Worm (Caenorhabditis elegans) whole organism, young adult: ENCODE data around the gene C35B1.8.

Experiments
- B0019.2 ChIP-seq: fragments of 200-800 bp; sonication (Bioruptor generic); conservative IDR thresholded peaks from 2 replicates; pipeline ENCODE4 v1.3.6; 2022; ENCODE audit warnings: missing genetic modification reagents, missing genetic modification characterization, missing compliant biosample characterization
- T07F8.4 ChIP-seq: sonication (generic microtip); optimal IDR thresholded peaks from 2 replicates; lab custom pipeline; 2016; ENCODE audit warnings: mild to moderate bottlenecking, missing genetic modification characterization, moderate library complexity, missing compliant biosample characterization
- akir-1 ChIP-seq: fragments of 200-800 bp; sonication (Bioruptor generic); optimal IDR thresholded peaks from 2 replicates; lab custom pipeline; 2018; ENCODE audit warnings: mild to moderate bottlenecking, missing genetic modification characterization, moderate library complexity, missing compliant biosample characterization
- nhr-179 ChIP-seq: sonication (generic microtip); optimal IDR thresholded peaks from 2 replicates; lab custom pipeline; 2016; ENCODE audit warnings: mild to moderate bottlenecking, missing genetic modification characterization, missing compliant biosample characterization
- pha-4 ChIP-seq: fragments of 150-350 bp; sonication (generic microtip); optimal IDR thresholded peaks from 2 replicates; lab custom pipeline; 2014; ENCODE audit warnings: missing biosample characterization, missing genetic modification reagents, missing genetic modification characterization
- somi-1 ChIP-seq: fragments of 200-800 bp; sonication (Bioruptor generic); optimal IDR thresholded peaks from 2 replicates; lab custom pipeline; 2018; ENCODE audit warnings: mild to moderate bottlenecking, missing genetic modification characterization, missing compliant biosample characterization
- unc-62 ChIP-seq: fragments of 150-350 bp; optimal IDR thresholded peaks from 2 replicates; lab custom pipeline; 2014; ENCODE audit warnings: missing biosample characterization, missing genetic modification reagents, missing genetic modification characterization

- TF ChIP-seq unc-62 (GFP tag; lab: Kevin White, UChicago) (no peak), somi-1 (GFP tag; lab: Kevin White, UChicago) (no peak), T07F8.4 (tag; lab: Kevin White, UChicago) (no peak), nhr-179 (tag; lab: Kevin White, UChicago) (no peak), akir-1 (GFP tag; lab: Kevin White, UChicago) (no peak), B0019.2 (GFP tag; lab: Robert Waterston, UW) (no peak), pha-4 (tag; lab: Kevin White, UChicago) (no peak)
These were observed 5.3 kb upstream of the C35B1.8 start, which contains the start of gene C35B1.5 for ce11 chrIV:4084109-4084508.
